Fruit fly (Drosophila melanogaster) whole organism, embryonic: Measurements from ENCODE around the gene Nlg4.

Experiments
- CG10321 ChIP-seq: fragments of 200-800 bp; sonication (Bioruptor generic); IDR thresholded peaks from 2 replicates; pipeline ENCODE4 v1.3.6; 2022; ENCODE audit warnings: missing biosample characterization, missing genetic modification characterization
- CG11695 ChIP-seq: fragments of 200-800 bp; sonication (Bioruptor generic); IDR thresholded peaks from 3 replicates; pipeline ENCODE4 v1.3.6; 2022; ENCODE audit warnings: missing biosample characterization, missing genetic modification characterization
- CG14860 ChIP-seq: fragments of 200-800 bp; sonication (Bioruptor generic); IDR thresholded peaks from 3 replicates; pipeline ENCODE4 v1.3.6; 2022; ENCODE audit warnings: missing biosample characterization, missing genetic modification characterization; ENCODE audit not compliant: partially characterized antibody
- MBD-R2 ChIP-seq: fragments of 200-800 bp; sonication (Bioruptor generic); IDR thresholded peaks from 2 replicates; pipeline ENCODE4 v1.3.6; 2022; ENCODE audit warnings: missing biosample characterization, missing genetic modification characterization
- mld ChIP-seq: fragments of 200-800 bp; sonication (Bioruptor generic); IDR thresholded peaks from 3 replicates; pipeline ENCODE4 v1.3.6; 2022; ENCODE audit warnings: missing biosample characterization, missing genetic modification characterization; ENCODE audit not compliant: partially characterized antibody

- no peak for TF ChIP-seq MBD-R2
- TF ChIP-seq CG14860 (GFP tag; lab: Robert Waterston, UW) = no peak
- TF ChIP-seq CG11695 (GFP tag; lab: Robert Waterston, UW) = no peak
- no peak for TF ChIP-seq mld (GFP tag; lab: Robert Waterston, UW)
- TF ChIP-seq CG10321 (GFP tag; lab: Robert Waterston, UW) = no peak
Measured at dm6 chr3R:20264770-20265169, 60.2 kb downstream of the Nlg4 start.
